Fruit fly (Drosophila melanogaster) whole organism, embryonic: Measurements from ENCODE around the gene CG31344.

Source experiments
- BEAF-32 ChIP-seq: fragments of 200-800 bp; sonication (Bioruptor generic); optimal IDR thresholded peaks from 3 replicates; lab custom pipeline; 2017; ENCODE audit warnings: missing biosample characterization, missing genetic modification characterization, mild to moderate bottlenecking, moderate library complexity, missing genetic modification reagents
- C15 ChIP-seq: fragments of 200-800 bp; sonication (Bioruptor generic); IDR thresholded peaks from 3 replicates; pipeline ENCODE4 v1.3.6; 2022; ENCODE audit warnings: missing biosample characterization, missing genetic modification characterization
- CG10267 ChIP-seq: fragments of 200-800 bp; sonication (Bioruptor generic); optimal IDR thresholded peaks from 2 replicates; lab custom pipeline; 2018; ENCODE audit warnings: missing biosample characterization, mild to moderate bottlenecking, missing genetic modification characterization, moderate library complexity
- CG12659 ChIP-seq: fragments of 200-800 bp; sonication (Bioruptor generic); optimal IDR thresholded peaks from 3 replicates; lab custom pipeline; 2017; ENCODE audit warnings: mild to moderate bottlenecking, missing biosample characterization, missing genetic modification reagents, missing genetic modification characterization
- CG13123 ChIP-seq: fragments of 200-800 bp; sonication (Bioruptor generic); optimal IDR thresholded peaks from 2 replicates; lab custom pipeline; 2016; ENCODE audit warnings: missing biosample characterization, missing genetic modification characterization
- CG13424 ChIP-seq: fragments of 200-800 bp; sonication (Bioruptor generic); optimal IDR thresholded peaks from 2 replicates; lab custom pipeline; 2019; ENCODE audit warnings: missing biosample characterization, mild to moderate bottlenecking, missing genetic modification characterization, moderate library complexity
- CG14014 ChIP-seq: fragments of 200-800 bp; sonication (Bioruptor generic); IDR thresholded peaks from 2 replicates; pipeline ENCODE4 v1.3.6; 2022; ENCODE audit warnings: missing biosample characterization, missing genetic modification characterization
- CG15601 ChIP-seq: fragments of 200-800 bp; sonication (Bioruptor generic); optimal IDR thresholded peaks from 3 replicates; lab custom pipeline; 2019; ENCODE audit warnings: missing biosample characterization, mild to moderate bottlenecking, missing genetic modification characterization, moderate library complexity
- CG15696 ChIP-seq: fragments of 200-800 bp; sonication (Bioruptor generic); optimal IDR thresholded peaks from 2 replicates; lab custom pipeline; 2019; ENCODE audit warnings: missing biosample characterization, mild to moderate bottlenecking, missing genetic modification characterization, moderate library complexity
- CG16813 ChIP-seq: fragments of 200-800 bp; sonication (Bioruptor generic); IDR thresholded peaks from 3 replicates; pipeline ENCODE4 v1.3.6; 2022; ENCODE audit warnings: missing biosample characterization, missing genetic modification characterization; ENCODE audit not compliant: partially characterized antibody
- CG17186 ChIP-seq: fragments of 200-800 bp; sonication (Bioruptor generic); optimal IDR thresholded peaks from 3 replicates; lab custom pipeline; 2017; ENCODE audit warnings: missing biosample characterization, missing genetic modification reagents, missing genetic modification characterization
- CG17385 ChIP-seq: fragments of 200-800 bp; sonication (Bioruptor generic); optimal IDR thresholded peaks from 3 replicates; lab custom pipeline; 2018; ENCODE audit warnings: missing biosample characterization, mild to moderate bottlenecking, missing genetic modification characterization
- CG18476 ChIP-seq: fragments of 200-800 bp; sonication (Bioruptor generic); optimal IDR thresholded peaks from 2 replicates; lab custom pipeline; 2016; ENCODE audit warnings: missing biosample characterization, mild to moderate bottlenecking, missing genetic modification characterization
- CG18619 ChIP-seq: fragments of 200-800 bp; sonication (Bioruptor generic); optimal IDR thresholded peaks from 3 replicates; lab custom pipeline; 2017; ENCODE audit warnings: missing biosample characterization, mild to moderate bottlenecking, missing genetic modification characterization
- CG2678 ChIP-seq: fragments of 200-800 bp; sonication (Bioruptor generic); optimal IDR thresholded peaks from 3 replicates; lab custom pipeline; 2019; ENCODE audit warnings: missing biosample characterization, mild to moderate bottlenecking, missing genetic modification characterization, moderate library complexity
- CG30020 ChIP-seq: fragments of 200-800 bp; optimal IDR thresholded peaks from 2 replicates; lab custom pipeline; 2019; ENCODE audit warnings: missing biosample characterization, mild to moderate bottlenecking, missing genetic modification characterization, moderate library complexity
- CG3726 ChIP-seq: fragments of 200-800 bp; sonication (Bioruptor generic); IDR thresholded peaks from 3 replicates; pipeline ENCODE4, ENCODE4 v1.3.6; 2022; ENCODE audit warnings: missing biosample characterization, missing genetic modification characterization
- CG3847 ChIP-seq: fragments of 200-800 bp; sonication (Bioruptor generic); IDR thresholded peaks from 2 replicates; pipeline ENCODE4 v1.3.6; 2022; ENCODE audit warnings: missing biosample characterization, missing genetic modification characterization
- CG4328 ChIP-seq: fragments of 200-800 bp; sonication (Bioruptor generic); optimal IDR thresholded peaks from 3 replicates; lab custom pipeline; 2017; ENCODE audit warnings: missing biosample characterization, missing genetic modification reagents, missing genetic modification characterization
- CG4404 ChIP-seq: fragments of 200-800 bp; sonication (Bioruptor generic); IDR thresholded peaks from 2 replicates; pipeline ENCODE4 v1.3.6; 2022; ENCODE audit warnings: missing biosample characterization, missing genetic modification characterization
- CG6791 ChIP-seq: fragments of 200-800 bp; sonication (Bioruptor generic); IDR thresholded peaks from 3 replicates; pipeline ENCODE4 v1.3.6; 2022; ENCODE audit warnings: missing biosample characterization, missing genetic modification characterization; ENCODE audit not compliant: partially characterized antibody
- CG7928 ChIP-seq: fragments of 200-800 bp; sonication (Bioruptor generic); optimal IDR thresholded peaks from 2 replicates; lab custom pipeline; 2017; ENCODE audit warnings: missing biosample characterization, mild to moderate bottlenecking, missing genetic modification characterization
- CG8765 ChIP-seq: fragments of 200-800 bp; sonication (Bioruptor generic); IDR thresholded peaks from 2 replicates; pipeline ENCODE4 v1.3.6; 2022; ENCODE audit warnings: missing biosample characterization, missing genetic modification characterization
- Dref ChIP-seq: fragments of 200-800 bp; sonication (Bioruptor generic); IDR thresholded peaks from 2 replicates; pipeline ENCODE4 v1.3.6; 2022; ENCODE audit warnings: missing biosample characterization, missing genetic modification characterization
- E2f1 ChIP-seq: fragments of 200-800 bp; sonication (Bioruptor generic); IDR thresholded peaks from 2 replicates; pipeline ENCODE4 v1.3.6; 2022; ENCODE audit warnings: missing biosample characterization, missing genetic modification characterization
- E2f2 ChIP-seq: fragments of 200-800 bp; sonication (Bioruptor generic); IDR thresholded peaks from 2 replicates; pipeline ENCODE4 v1.3.6; 2022; ENCODE audit warnings: missing biosample characterization, missing genetic modification characterization
- Ets97D ChIP-seq: fragments of 200-800 bp; sonication (Bioruptor generic); optimal IDR thresholded peaks from 3 replicates; lab custom pipeline; 2016; ENCODE audit warnings: missing biosample characterization, missing genetic modification characterization
- H15 ChIP-seq: fragments of 200-800 bp; sonication (Bioruptor generic); IDR thresholded peaks from 3 replicates; pipeline ENCODE4 v1.3.6; 2022; ENCODE audit warnings: missing biosample characterization, missing genetic modification characterization
- Hsf ChIP-seq: fragments of 200-800 bp; sonication (Bioruptor generic); optimal IDR thresholded peaks from 3 replicates; lab custom pipeline; 2016; ENCODE audit warnings: missing biosample characterization, missing genetic modification characterization
- Jarid2 ChIP-seq: fragments of 200-800 bp; sonication (Bioruptor generic); optimal IDR thresholded peaks from 3 replicates; lab custom pipeline; 2017; ENCODE audit warnings: mild to moderate bottlenecking, missing biosample characterization, missing genetic modification reagents, missing genetic modification characterization
- MTF-1 ChIP-seq: fragments of 200-800 bp; sonication (Bioruptor generic); optimal IDR thresholded peaks from 2 replicates; lab custom pipeline; 2018; ENCODE audit warnings: missing biosample characterization, mild to moderate bottlenecking, missing genetic modification characterization, borderline replicate concordance
- NC2β ChIP-seq: fragments of 200-800 bp; sonication (Bioruptor generic); optimal IDR thresholded peaks from 2 replicates; lab custom pipeline; 2016; ENCODE audit warnings: missing biosample characterization, missing genetic modification characterization
- NFAT ChIP-seq: fragments of 200-800 bp; sonication (Bioruptor generic); IDR thresholded peaks from 2 replicates; pipeline ENCODE4 v1.3.6; 2022; ENCODE audit warnings: missing biosample characterization, missing genetic modification characterization
- NfI ChIP-seq: fragments of 200-800 bp; sonication (Bioruptor generic); optimal IDR thresholded peaks from 3 replicates; lab custom pipeline; 2018; ENCODE audit warnings: missing biosample characterization, mild to moderate bottlenecking, missing genetic modification characterization, moderate library complexity
- Oli ChIP-seq: fragments of 200-800 bp; sonication (Bioruptor generic); optimal IDR thresholded peaks from 2 replicates; lab custom pipeline; 2018; ENCODE audit warnings: missing biosample characterization, mild to moderate bottlenecking, missing genetic modification characterization, moderate library complexity
- Optix ChIP-seq: fragments of 200-800 bp; sonication (Bioruptor generic); IDR thresholded peaks from 3 replicates; pipeline ENCODE4 v1.3.6; 2022; ENCODE audit warnings: missing biosample characterization, missing genetic modification characterization
- Ravus ChIP-seq: fragments of 200-800 bp; sonication (Bioruptor generic); IDR thresholded peaks from 2 replicates; pipeline ENCODE4 v1.3.6; 2022; ENCODE audit warnings: missing biosample characterization, missing genetic modification characterization
- Sox102F ChIP-seq: fragments of 200-800 bp; sonication (Bioruptor generic); optimal IDR thresholded peaks from 2 replicates; lab custom pipeline; 2018; ENCODE audit warnings: missing biosample characterization, mild to moderate bottlenecking, missing genetic modification characterization, moderate library complexity
- Sry-β ChIP-seq: fragments of 200-800 bp; sonication (Bioruptor generic); optimal IDR thresholded peaks from 2 replicates; lab custom pipeline; 2018; ENCODE audit warnings: missing biosample characterization, mild to moderate bottlenecking, missing genetic modification characterization, moderate library complexity
- ase ChIP-seq: fragments of 200-800 bp; sonication (Bioruptor generic); IDR thresholded peaks from 3 replicates; pipeline ENCODE4 v1.3.6; 2022; ENCODE audit warnings: missing biosample characterization, missing genetic modification characterization
- chinmo ChIP-seq: fragments of 200-800 bp; sonication (Bioruptor generic); IDR thresholded peaks from 4 replicates; pipeline ENCODE4 v1.3.6; 2022; ENCODE audit warnings: missing biosample characterization, missing genetic modification characterization; ENCODE audit not compliant: partially characterized antibody
- crol ChIP-seq: fragments of 200-800 bp; sonication (Bioruptor generic); IDR thresholded peaks from 2 replicates; pipeline ENCODE4 v1.3.6; 2022; ENCODE audit warnings: missing biosample characterization, missing genetic modification characterization
- fd3F ChIP-seq: fragments of 200-800 bp; sonication (Bioruptor generic); optimal IDR thresholded peaks from 2 replicates; lab custom pipeline; 2018; ENCODE audit warnings: missing biosample characterization, mild to moderate bottlenecking, missing genetic modification characterization, moderate library complexity
- ind ChIP-seq: fragments of 200-800 bp; sonication (Bioruptor generic); optimal IDR thresholded peaks from 3 replicates; lab custom pipeline; 2016; ENCODE audit warnings: missing biosample characterization, missing genetic modification characterization
- jing ChIP-seq: fragments of 200-800 bp; sonication (Bioruptor generic); optimal IDR thresholded peaks from 2 replicates; lab custom pipeline; 2018; ENCODE audit warnings: missing biosample characterization, mild to moderate bottlenecking, missing genetic modification characterization
- mld ChIP-seq: fragments of 200-800 bp; sonication (Bioruptor generic); IDR thresholded peaks from 3 replicates; pipeline ENCODE4 v1.3.6; 2022; ENCODE audit warnings: missing biosample characterization, missing genetic modification characterization; ENCODE audit not compliant: partially characterized antibody
- p53 ChIP-seq: fragments of 200-800 bp; sonication (Bioruptor generic); optimal IDR thresholded peaks from 2 replicates; lab custom pipeline; 2016; ENCODE audit warnings: missing biosample characterization, missing genetic modification characterization
- pum ChIP-seq: fragments of 200-800 bp; sonication (Bioruptor generic); optimal IDR thresholded peaks from 2 replicates; lab custom pipeline; 2016; ENCODE audit warnings: missing biosample characterization, missing genetic modification characterization

The CG31344 gene

dm6 chr3R:15262710-15263672, 37.9 kb upstream of the CG31344 start, which contains the start of the genes eIF2gamma and Set (continued):
- TF ChIP-seq E2f1 (GFP tag; lab: Robert Waterston, UW): no peak
- peak; percentile 66 for TF ChIP-seq NFAT (GFP tag; lab: Robert Waterston, UW)
- peak; percentile 97 for TF ChIP-seq BEAF-32
- no peak for TF ChIP-seq CG4404 (GFP tag; lab: Robert Waterston, UW)
- TF ChIP-seq CG13123 (GFP tag; lab: Kevin White, UChicago): no peak
- TF ChIP-seq CG14014 (GFP tag; lab: Robert Waterston, UW): no peak; the same call in 1 of the 2 replicates
- no peak for TF ChIP-seq jing (GFP tag; lab: Kevin White, UChicago)
- no peak for TF ChIP-seq MTF-1 (GFP tag; lab: Kevin White, UChicago)
- TF ChIP-seq CG13424 (tag; lab: Kevin White, UChicago): no peak
- TF ChIP-seq CG8765: peak; percentile 38; the same call in 1 of the 2 replicates
- no peak for TF ChIP-seq pum
- peak; percentile 18; the same call in 1 of the 3 replicates for TF ChIP-seq ase (GFP tag; lab: Robert Waterston, UW)
- TF ChIP-seq Dref (GFP tag; lab: Robert Waterston, UW): peak; percentile 100
- peak; percentile 61 for TF ChIP-seq crol (GFP tag; lab: Robert Waterston, UW)
- peak; percentile 5 for TF ChIP-seq p53
- peak; percentile 99 for TF ChIP-seq mld (GFP tag; lab: Robert Waterston, UW)
- peak; percentile 95 for TF ChIP-seq chinmo (GFP tag; lab: Robert Waterston, UW)
- no peak for TF ChIP-seq CG4328 (GFP tag; lab: Kevin White, UChicago)
- no peak for TF ChIP-seq CG15601
- no peak for TF ChIP-seq Sry-β
- TF ChIP-seq CG30020 (tag; lab: Kevin White, UChicago): no peak
- TF ChIP-seq CG17186 (GFP tag; lab: Kevin White, UChicago): peak; percentile 87
- TF ChIP-seq CG7928: peak; percentile 7
- TF ChIP-seq ind: no peak
- peak; percentile 96 for TF ChIP-seq CG10267 (tag; lab: Kevin White, UChicago)
- no peak for TF ChIP-seq Sox102F (GFP tag; lab: Kevin White, UChicago)
- TF ChIP-seq CG18619 (GFP tag; lab: Kevin White, UChicago): no peak
- TF ChIP-seq CG12659 (GFP tag; lab: Kevin White, UChicago): peak; percentile 68
- peak; percentile 72 for TF ChIP-seq CG3847 (GFP tag; lab: Robert Waterston, UW)
- no peak for TF ChIP-seq fd3F (GFP tag; lab: Kevin White, UChicago)
- TF ChIP-seq CG18476: no peak
- TF ChIP-seq Ravus: no peak
- no peak for TF ChIP-seq CG15696
- TF ChIP-seq E2f2 (GFP tag; lab: Robert Waterston, UW): peak; percentile 76
- TF ChIP-seq NfI: no peak
- no peak for TF ChIP-seq Optix
- TF ChIP-seq CG2678: no peak
- TF ChIP-seq H15 (GFP tag; lab: Robert Waterston, UW): no peak; the same call in 2 of the 3 replicates
- no peak for TF ChIP-seq Jarid2 (GFP tag; lab: Kevin White, UChicago)
- TF ChIP-seq Ets97D (GFP tag; lab: Kevin White, UChicago): peak; percentile 77
- TF ChIP-seq CG17385: no peak
- peak; percentile 19 for TF ChIP-seq Hsf (GFP tag; lab: Kevin White, UChicago)
- TF ChIP-seq Oli (tag; lab: Kevin White, UChicago): no peak
- no peak for TF ChIP-seq CG3726
- peak; percentile 98 for TF ChIP-seq CG16813 (GFP tag; lab: Robert Waterston, UW)
- TF ChIP-seq NC2β (GFP tag; lab: Kevin White, UChicago): peak; percentile 2
- no peak for TF ChIP-seq C15 (GFP tag; lab: Robert Waterston, UW)
- peak; percentile 99 for TF ChIP-seq CG6791 (GFP tag; lab: Robert Waterston, UW)
